Fruit fly (Drosophila melanogaster) whole organism, embryonic: ENCODE data around the gene CG9737.
A peak's percentile ranks its signal among the peaks of the same experiment; 100 is the strongest.

Experiments used
- Abd-B ChIP-seq: fragments of 200-800 bp; sonication (Bioruptor generic); optimal IDR thresholded peaks from 2 replicates; lab custom pipeline; 2018; ENCODE audit warnings: missing biosample characterization, mild to moderate bottlenecking, missing genetic modification characterization, moderate library complexity
- Atf-2 ChIP-seq: fragments of 200-800 bp; sonication (Bioruptor generic); optimal IDR thresholded peaks from 2 replicates; lab custom pipeline; 2016; ENCODE audit warnings: missing biosample characterization, missing genetic modification characterization
- Bdp1 ChIP-seq: fragments of 200-800 bp; sonication (Bioruptor generic); optimal IDR thresholded peaks from 3 replicates; lab custom pipeline; 2016; ENCODE audit warnings: missing biosample characterization, missing genetic modification characterization
- Blimp-1 ChIP-seq: fragments of 200-800 bp; sonication (Bioruptor generic); optimal IDR thresholded peaks from 3 replicates; lab custom pipeline; 2018; ENCODE audit warnings: missing biosample characterization, missing genetic modification characterization, mild to moderate bottlenecking, moderate library complexity, missing genetic modification reagents
- CG11247 ChIP-seq: fragments of 200-800 bp; sonication (Bioruptor generic); IDR thresholded peaks from 2 replicates; pipeline ENCODE4 v1.3.6; 2022; ENCODE audit warnings: missing biosample characterization, missing genetic modification characterization
- CG14014 ChIP-seq: fragments of 200-800 bp; sonication (Bioruptor generic); IDR thresholded peaks from 2 replicates; pipeline ENCODE4 v1.3.6; 2022; ENCODE audit warnings: missing biosample characterization, missing genetic modification characterization
- CG15269 ChIP-seq: fragments of 200-800 bp; sonication (Bioruptor generic); optimal IDR thresholded peaks from 2 replicates; lab custom pipeline; 2018; ENCODE audit warnings: missing biosample characterization, mild to moderate bottlenecking, missing genetic modification characterization, moderate library complexity
- CG16813 ChIP-seq: fragments of 200-800 bp; sonication (Bioruptor generic); IDR thresholded peaks from 3 replicates; pipeline ENCODE4 v1.3.6; 2022; ENCODE audit warnings: missing biosample characterization, missing genetic modification characterization; ENCODE audit not compliant: partially characterized antibody
- CG17361 ChIP-seq: fragments of 200-800 bp; sonication (Bioruptor generic); IDR thresholded peaks from 3 replicates; pipeline ENCODE4 v1.3.6; 2022; ENCODE audit warnings: missing biosample characterization, missing genetic modification characterization
- CG1832 ChIP-seq: fragments of 200-800 bp; sonication (Bioruptor generic); optimal IDR thresholded peaks from 2 replicates; lab custom pipeline; 2017; ENCODE audit warnings: missing biosample characterization, mild to moderate bottlenecking, missing genetic modification characterization, inconsistent platforms
- CG3407 ChIP-seq: fragments of 200-800 bp; sonication (Bioruptor generic); optimal IDR thresholded peaks from 2 replicates; lab custom pipeline; 2018; ENCODE audit warnings: missing biosample characterization, mild to moderate bottlenecking, missing genetic modification characterization
- CG3995 ChIP-seq: fragments of 200-800 bp; sonication (Bioruptor generic); optimal IDR thresholded peaks from 3 replicates; lab custom pipeline; 2016; ENCODE audit warnings: missing biosample characterization, missing genetic modification characterization
- CG4404 ChIP-seq: fragments of 200-800 bp; sonication (Bioruptor generic); IDR thresholded peaks from 2 replicates; pipeline ENCODE4 v1.3.6; 2022; ENCODE audit warnings: missing biosample characterization, missing genetic modification characterization
- CG4820 ChIP-seq: fragments of 200-800 bp; sonication (Bioruptor generic); optimal IDR thresholded peaks from 3 replicates; lab custom pipeline; 2016; ENCODE audit warnings: missing biosample characterization, missing genetic modification characterization
- CHES-1-like ChIP-seq: fragments of 200-800 bp; sonication (Bioruptor generic); optimal IDR thresholded peaks from 2 replicates; lab custom pipeline; 2016; ENCODE audit warnings: missing biosample characterization, missing genetic modification characterization
- Drgx ChIP-seq: fragments of 200-800 bp; sonication (Bioruptor generic); IDR thresholded peaks from 2 replicates; pipeline ENCODE4 v1.3.6; 2022; ENCODE audit warnings: missing biosample characterization, missing genetic modification characterization
- E2f1 ChIP-seq: fragments of 200-800 bp; sonication (Bioruptor generic); IDR thresholded peaks from 2 replicates; pipeline ENCODE4 v1.3.6; 2022; ENCODE audit warnings: missing biosample characterization, missing genetic modification characterization
- E2f2 ChIP-seq: fragments of 200-800 bp; sonication (Bioruptor generic); IDR thresholded peaks from 2 replicates; pipeline ENCODE4 v1.3.6; 2022; ENCODE audit warnings: missing biosample characterization, missing genetic modification characterization
- MBD-R2 ChIP-seq: fragments of 200-800 bp; sonication (Bioruptor generic); IDR thresholded peaks from 2 replicates; pipeline ENCODE4 v1.3.6; 2022; ENCODE audit warnings: missing biosample characterization, missing genetic modification characterization
- Nf-YB ChIP-seq: fragments of 200-800 bp; sonication (Bioruptor generic); optimal IDR thresholded peaks from 3 replicates; lab custom pipeline; 2019; ENCODE audit warnings: missing biosample characterization, mild to moderate bottlenecking, missing genetic modification characterization, moderate library complexity
- PHDP ChIP-seq: fragments of 200-800 bp; sonication (Bioruptor generic); optimal IDR thresholded peaks from 3 replicates; lab custom pipeline; 2018; ENCODE audit warnings: missing biosample characterization, mild to moderate bottlenecking, missing genetic modification characterization, moderate library complexity
- Trl ChIP-seq, 3 experiments: fragments of >200 bp in 2 of 3; fragments of 200-800 bp in 1 of 3; sonication (Bioruptor generic) in 1 of 3; optimal IDR thresholded peaks; 2 replicates in 1 of 3; 3 replicates in 2 of 3; lab custom pipeline; 2016 to 2017; ENCODE audit warnings: missing biosample characterization in 1 of 3, missing genetic modification characterization in 1 of 3
- bsh ChIP-seq, 2 experiments: fragments of 200-800 bp; sonication (Bioruptor generic); optimal IDR thresholded peaks; 2 replicates each; lab custom pipeline; 2017 to 2018; ENCODE audit warnings: mild to moderate bottlenecking in 2 of 2, missing biosample characterization in 2 of 2, missing genetic modification characterization in 2 of 2, moderate library complexity in 1 of 2
- cas ChIP-seq: fragments of 200-800 bp; sonication (Bioruptor generic); IDR thresholded peaks from 2 replicates; pipeline ENCODE4 v1.3.6; 2022; ENCODE audit warnings: missing biosample characterization, missing genetic modification characterization
- corto ChIP-seq: fragments of 200-800 bp; sonication (Bioruptor generic); optimal IDR thresholded peaks from 2 replicates; lab custom pipeline; 2016; ENCODE audit warnings: missing biosample characterization, mild to moderate bottlenecking, missing genetic modification characterization, moderate library complexity
- dan ChIP-seq: fragments of 200-800 bp; sonication (Bioruptor generic); IDR thresholded peaks from 2 replicates; pipeline ENCODE4 v1.3.6; 2022; ENCODE audit warnings: missing biosample characterization, missing genetic modification characterization
- danr ChIP-seq: fragments of 200-800 bp; sonication (Bioruptor generic); IDR thresholded peaks from 2 replicates; pipeline ENCODE4 v1.3.6; 2022; ENCODE audit warnings: missing biosample characterization, missing genetic modification characterization
- dimm ChIP-seq: fragments of 200-800 bp; sonication (Bioruptor generic); IDR thresholded peaks from 2 replicates; pipeline ENCODE4 v1.3.6; 2022; ENCODE audit warnings: missing biosample characterization, missing genetic modification characterization
- fd96Cb ChIP-seq: fragments of 200-800 bp; sonication (Bioruptor generic); optimal IDR thresholded peaks from 2 replicates; lab custom pipeline; 2018; ENCODE audit warnings: missing biosample characterization, mild to moderate bottlenecking, missing genetic modification characterization, moderate library complexity
- kni ChIP-seq: fragments of 200-800 bp; sonication (Bioruptor generic); optimal IDR thresholded peaks from 3 replicates; lab custom pipeline; 2017; ENCODE audit warnings: mild to moderate bottlenecking, missing biosample characterization, missing genetic modification reagents, missing genetic modification characterization
- lbe ChIP-seq: fragments of 200-800 bp; sonication (Bioruptor generic); optimal IDR thresholded peaks from 2 replicates; lab custom pipeline; 2016; ENCODE audit warnings: missing biosample characterization, mild to moderate bottlenecking, missing genetic modification characterization
- maf-S ChIP-seq: fragments of 200-800 bp; sonication (Bioruptor generic); optimal IDR thresholded peaks from 2 replicates; lab custom pipeline; 2016; ENCODE audit warnings: missing biosample characterization, missing genetic modification characterization
- nerfin-1 ChIP-seq: fragments of 200-800 bp; sonication (Bioruptor generic); optimal IDR thresholded peaks from 3 replicates; lab custom pipeline; 2019; ENCODE audit warnings: missing biosample characterization, mild to moderate bottlenecking, missing genetic modification characterization, moderate library complexity
- nom ChIP-seq: fragments of 200-800 bp; sonication (Bioruptor generic); optimal IDR thresholded peaks from 2 replicates; lab custom pipeline; 2017; ENCODE audit warnings: missing biosample characterization, missing genetic modification characterization, mild to moderate bottlenecking, moderate library complexity, missing genetic modification reagents
- odd ChIP-seq: fragments of 200-800 bp; sonication (Bioruptor generic); optimal IDR thresholded peaks from 2 replicates; lab custom pipeline; 2017; ENCODE audit warnings: missing biosample characterization, mild to moderate bottlenecking, missing genetic modification characterization
- onecut ChIP-seq: fragments of 200-800 bp; sonication (Bioruptor generic); IDR thresholded peaks from 2 replicates; pipeline ENCODE4 v1.3.6; 2022; ENCODE audit warnings: missing biosample characterization, missing genetic modification characterization
- salm ChIP-seq: fragments of 200-800 bp; sonication (Bioruptor generic); optimal IDR thresholded peaks from 2 replicates; lab custom pipeline; 2018; ENCODE audit warnings: missing biosample characterization, mild to moderate bottlenecking, missing genetic modification characterization
- sens ChIP-seq: fragments of 200-800 bp; sonication (Bioruptor generic); peaks from one replicate; lab custom pipeline; 2016; ENCODE audit warnings: missing biosample characterization, missing genetic modification characterization
- sim ChIP-seq: fragments of 200-800 bp; sonication (Bioruptor generic); IDR thresholded peaks from 2 replicates; pipeline ENCODE4 v1.3.6; 2022; ENCODE audit warnings: missing biosample characterization, missing genetic modification characterization
- sisA ChIP-seq: fragments of 200-800 bp; sonication (Bioruptor generic); IDR thresholded peaks from 2 replicates; pipeline ENCODE4 v1.3.6; 2022; ENCODE audit warnings: missing biosample characterization, missing genetic modification characterization
- ssp ChIP-seq: fragments of 200-800 bp; sonication (Bioruptor generic); IDR thresholded peaks from 2 replicates; pipeline ENCODE4 v1.3.6; 2022; ENCODE audit warnings: missing biosample characterization, missing genetic modification characterization
- unc-4 ChIP-seq: fragments of 200-800 bp; sonication (Bioruptor generic); IDR thresholded peaks from 2 replicates; pipeline ENCODE4 v1.3.6; 2022; ENCODE audit warnings: missing biosample characterization, missing genetic modification characterization; ENCODE audit not compliant: partially characterized antibody
- zfh1 ChIP-seq: fragments of 200-800 bp; sonication (Bioruptor generic); IDR thresholded peaks from 3 replicates; pipeline ENCODE4 v1.3.6; 2022; ENCODE audit warnings: missing biosample characterization, missing genetic modification characterization

Gene CG9737

DNA sequence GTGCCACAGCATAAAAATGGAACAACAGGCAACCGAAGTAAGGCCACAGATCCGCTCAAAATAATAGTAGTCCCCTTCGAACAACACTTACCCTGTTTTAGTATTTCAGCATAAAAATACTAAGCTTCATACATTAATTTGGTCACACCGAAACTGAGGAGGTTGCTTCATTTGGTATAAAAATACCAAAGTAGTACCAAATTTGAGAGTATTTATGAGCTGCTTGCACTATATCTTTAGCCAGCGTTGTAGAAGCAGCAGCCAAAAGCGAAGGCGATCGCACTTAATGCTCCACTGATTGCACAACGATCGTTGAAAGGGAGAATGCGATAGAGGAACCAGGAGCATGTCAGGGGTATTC is 15.9 kb upstream of the CG9737 start (continued):
- TF ChIP-seq CG16813 (GFP tag; lab: Robert Waterston, UW) (no peak), odd (GFP tag; lab: Kevin White, UChicago) (no peak), CG14014 (GFP tag; lab: Robert Waterston, UW) (no peak), MBD-R2 (GFP tag; lab: Robert Waterston, UW) (no peak), CG3995 (GFP tag; lab: Kevin White, UChicago) (no peak), CG3407 (no peak), unc-4 (GFP tag; lab: Robert Waterston, UW) (no peak), PHDP (tag; lab: Kevin White, UChicago) (no peak), sim (GFP tag; lab: Robert Waterston, UW) (no peak), CG4820 (no peak), sens (GFP tag; lab: Kevin White, UChicago) (peak; percentile 67), Trl (optimal IDR thresholded peaks at IDR 0.05; lab: Kevin White, UChicago) (no peak), Trl (GFP tag; optimal IDR thresholded peaks at IDR 0.05; lab: Kevin White, UChicago) (no peak), ssp (GFP tag; lab: Robert Waterston, UW) (no peak), dimm (GFP tag; lab: Robert Waterston, UW) (no peak), maf-S (GFP tag; lab: Kevin White, UChicago) (no peak), kni (GFP tag; lab: Kevin White, UChicago) (no peak), Blimp-1 (GFP tag; lab: Kevin White, UChicago) (no peak), Atf-2 (no peak), nerfin-1 (tag; lab: Kevin White, UChicago) (no peak), CG4404 (GFP tag; lab: Robert Waterston, UW) (no peak), fd96Cb (tag; lab: Kevin White, UChicago) (no peak), dan (GFP tag; lab: Robert Waterston, UW) (no peak), CG11247 (GFP tag; lab: Robert Waterston, UW) (no peak), Abd-B (GFP tag; lab: Kevin White, UChicago) (no peak), cas (GFP tag; lab: Robert Waterston, UW) (no peak), E2f1 (no peak), Bdp1 (GFP tag; lab: Kevin White, UChicago) (no peak), bsh (GFP tag; optimal IDR thresholded peaks at IDR 0.05; lab: Kevin White, UChicago) (peak in 1 of 2 experiments; percentile 90), danr (GFP tag; lab: Robert Waterston, UW) (no peak), zfh1 (GFP tag; lab: Robert Waterston, UW) (no peak), onecut (GFP tag; lab: Robert Waterston, UW) (no peak), E2f2 (GFP tag; lab: Robert Waterston, UW) (no peak), CHES-1-like (no peak), CG1832 (no peak), salm (tag; lab: Kevin White, UChicago) (no peak), sisA (GFP tag; lab: Robert Waterston, UW) (no peak), Nf-YB (no peak)

DNA sequence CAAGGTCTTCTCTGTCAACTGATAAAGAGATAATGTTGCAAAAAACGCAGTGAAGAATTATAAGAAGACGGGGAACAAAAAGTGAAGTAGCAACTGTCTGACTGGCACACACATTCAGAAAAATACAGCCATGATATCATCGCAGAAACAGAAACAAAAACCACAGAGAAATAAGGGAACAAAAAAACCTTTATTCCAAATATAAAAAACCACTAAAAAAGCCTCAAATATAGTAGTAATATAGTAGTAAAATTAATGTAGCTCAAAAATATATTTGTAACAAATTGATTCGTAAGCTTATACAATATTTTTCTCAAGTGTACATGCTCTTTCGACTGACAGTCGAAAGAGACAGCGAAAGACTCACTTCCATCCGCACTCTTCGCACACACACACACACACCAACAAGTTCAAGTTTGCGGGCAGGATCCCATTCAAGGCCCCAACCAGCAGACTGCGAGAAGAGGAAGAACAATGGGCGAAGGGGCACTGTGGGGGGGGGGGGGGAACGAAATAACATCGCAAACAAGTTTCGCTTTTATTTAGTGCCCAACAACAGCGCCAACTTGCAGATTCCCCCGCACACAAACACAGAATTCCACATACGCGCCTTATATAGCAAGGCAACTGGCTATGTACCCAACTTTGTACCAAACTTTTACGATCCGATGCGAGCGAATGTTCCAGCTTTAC is 15.3 kb upstream of the CG9737 start:
- no peak for TF ChIP-seq CG17361 (GFP tag; lab: Robert Waterston, UW)
- peak in 1 of 2 experiments; percentile 57 for TF ChIP-seq bsh (GFP tag; optimal IDR thresholded peaks at IDR 0.05; lab: Kevin White, UChicago)
- peak; percentile 58 for TF ChIP-seq Drgx (GFP tag; lab: Robert Waterston, UW)
- TF ChIP-seq corto: peak; percentile 72
- peak; percentile 77 for TF ChIP-seq lbe (GFP tag; lab: Kevin White, UChicago)
- TF ChIP-seq CG15269: no peak
- peak; percentile 72 for TF ChIP-seq nom (GFP tag; lab: Kevin White, UChicago)
